Fruit fly (Drosophila melanogaster) whole organism, pupa: ENCODE measurements around the gene CG43062.

Source experiments
- CG10348 ChIP-seq: fragments of 200-800 bp; sonication (Bioruptor generic); IDR thresholded peaks from 2 replicates; pipeline ENCODE4 v1.3.6; 2022; ENCODE audit warnings: missing biosample characterization, missing genetic modification characterization
- CG12605 ChIP-seq: fragments of 200-800 bp; sonication (Bioruptor generic); IDR thresholded peaks from 2 replicates; pipeline ENCODE4 v1.3.6; 2022; ENCODE audit warnings: missing biosample characterization, missing genetic modification characterization
- CG13204 ChIP-seq: fragments of 200-800 bp; sonication (Bioruptor generic); optimal IDR thresholded peaks from 2 replicates; lab custom pipeline; 2018; ENCODE audit warnings: missing biosample characterization, mild to moderate bottlenecking, missing genetic modification characterization, moderate library complexity
- CG14655 ChIP-seq: fragments of 200-800 bp; sonication (Bioruptor generic); optimal IDR thresholded peaks from 3 replicates; lab custom pipeline; 2017; ENCODE audit warnings: mild to moderate bottlenecking, missing biosample characterization, missing genetic modification reagents, missing genetic modification characterization
- CG15710 ChIP-seq: fragments of 200-800 bp; sonication (Bioruptor generic); optimal IDR thresholded peaks from 2 replicates; lab custom pipeline; 2018; ENCODE audit warnings: missing biosample characterization, mild to moderate bottlenecking, missing genetic modification characterization, moderate library complexity
- CG17806 ChIP-seq: fragments of 200-800 bp; sonication (Bioruptor generic); optimal IDR thresholded peaks from 2 replicates; lab custom pipeline; 2018; ENCODE audit warnings: missing biosample characterization, mild to moderate bottlenecking, missing genetic modification characterization, moderate library complexity
- CG32121 ChIP-seq: fragments of 200-800 bp; sonication (Bioruptor generic); IDR thresholded peaks from 2 replicates; pipeline ENCODE4 v1.3.6; 2022; ENCODE audit warnings: missing biosample characterization, missing genetic modification characterization
- CG34367 ChIP-seq: fragments of 200-800 bp; sonication (Bioruptor generic); optimal IDR thresholded peaks from 2 replicates; lab custom pipeline; 2018; ENCODE audit warnings: missing biosample characterization, mild to moderate bottlenecking, missing genetic modification characterization
- CG4496 ChIP-seq: fragments of 200-800 bp; sonication (Bioruptor generic); IDR thresholded peaks from 3 replicates; pipeline ENCODE4 v1.3.6; 2022; ENCODE audit warnings: missing biosample characterization, missing genetic modification characterization
- CG8159 ChIP-seq: fragments of 200-800 bp; sonication (Bioruptor generic); optimal IDR thresholded peaks from 3 replicates; lab custom pipeline; 2018; ENCODE audit warnings: missing biosample characterization, mild to moderate bottlenecking, missing genetic modification characterization, moderate library complexity
- CG8301 ChIP-seq: fragments of 200-800 bp; sonication (Bioruptor generic); optimal IDR thresholded peaks from 2 replicates; lab custom pipeline; 2018; ENCODE audit warnings: missing biosample characterization, mild to moderate bottlenecking, missing genetic modification characterization
- CG9948 ChIP-seq: fragments of 200-800 bp; sonication (Bioruptor generic); optimal IDR thresholded peaks from 2 replicates; lab custom pipeline; 2018; ENCODE audit warnings: missing biosample characterization, mild to moderate bottlenecking, missing genetic modification characterization, moderate library complexity
- D1 ChIP-seq: fragments of 200-800 bp; sonication (Bioruptor generic); optimal IDR thresholded peaks from 2 replicates; lab custom pipeline; 2018; ENCODE audit warnings: missing biosample characterization, mild to moderate bottlenecking, missing genetic modification characterization, moderate library complexity
- EcR ChIP-seq: fragments of 200-800 bp; sonication (Bioruptor generic); optimal IDR thresholded peaks from 3 replicates; lab custom pipeline; 2019; ENCODE audit warnings: missing biosample characterization, missing genetic modification characterization, mild to moderate bottlenecking, moderate library complexity, missing genetic modification reagents
- Ets98B ChIP-seq: fragments of 200-800 bp; sonication (Bioruptor generic); IDR thresholded peaks from 2 replicates; pipeline ENCODE4 v1.3.6; 2022; ENCODE audit warnings: missing biosample characterization, missing genetic modification characterization
- Pif1A ChIP-seq: fragments of 200-800 bp; sonication (Bioruptor generic); optimal IDR thresholded peaks from 3 replicates; lab custom pipeline; 2016; ENCODE audit warnings: missing biosample characterization, missing genetic modification characterization
- Pif1B ChIP-seq: fragments of 200-800 bp; sonication (Bioruptor generic); optimal IDR thresholded peaks from 3 replicates; lab custom pipeline; 2016; ENCODE audit warnings: missing biosample characterization, missing genetic modification characterization
- Snoo ChIP-seq: fragments of 200-800 bp; sonication (Bioruptor generic); optimal IDR thresholded peaks from 3 replicates; lab custom pipeline; 2017; ENCODE audit warnings: missing biosample characterization, mild to moderate bottlenecking, missing genetic modification characterization, inconsistent platforms
- fd96Ca ChIP-seq: fragments of 200-800 bp; sonication (Bioruptor generic); IDR thresholded peaks from 3 replicates; pipeline ENCODE4 v1.3.6; 2022; ENCODE audit warnings: missing biosample characterization, missing genetic modification characterization
- gl ChIP-seq: fragments of 200-800 bp; sonication (Bioruptor generic); optimal IDR thresholded peaks from 2 replicates; lab custom pipeline; 2018; ENCODE audit warnings: missing biosample characterization, mild to moderate bottlenecking, missing genetic modification characterization
- rn ChIP-seq: fragments of 200-800 bp; sonication (Bioruptor generic); IDR thresholded peaks from 2 replicates; pipeline ENCODE4 v1.3.6; 2022; ENCODE audit warnings: missing biosample characterization, missing genetic modification characterization

CG43062 gene

dm6 chr3R:11763494-11764278 lies 13.6 kb downstream of the CG43062 start:
- TF ChIP-seq Pif1A (GFP tag; lab: Kevin White, UChicago), result no peak
- TF ChIP-seq EcR, result peak; percentile 38
- TF ChIP-seq CG14655, result peak; percentile 17
- TF ChIP-seq CG13204 (GFP tag; lab: Kevin White, UChicago), result peak; percentile 75
- TF ChIP-seq, all 21 proteins: peak for 3

- TF ChIP-seq Snoo (tag; lab: Kevin White, UChicago), result peak; percentile 57
- TF ChIP-seq CG17806, result no peak
- no peak for TF ChIP-seq EcR
- TF ChIP-seq CG10348, result no peak
- peak; percentile 18 for TF ChIP-seq Pif1B (GFP tag; lab: Kevin White, UChicago)
- peak; percentile 6 for TF ChIP-seq CG9948 (tag; lab: Kevin White, UChicago)
- TF ChIP-seq CG34367 (tag; lab: Kevin White, UChicago), result peak; percentile 6
- no peak for TF ChIP-seq CG4496
- TF ChIP-seq CG8301, result peak; percentile 24
- no peak for TF ChIP-seq fd96Ca (GFP tag; lab: Robert Waterston, UW)
- no peak for TF ChIP-seq D1 (tag; lab: Kevin White, UChicago)
- no peak for TF ChIP-seq Ets98B (GFP tag; lab: Robert Waterston, UW)
- TF ChIP-seq CG13204 (GFP tag; lab: Kevin White, UChicago), result peak; percentile 62
- peak; percentile 17 for TF ChIP-seq CG8159
- TF ChIP-seq rn (GFP tag; lab: Robert Waterston, UW), result no peak
- TF ChIP-seq CG12605 (GFP tag; lab: Robert Waterston, UW), result no peak
- TF ChIP-seq gl (tag; lab: Kevin White, UChicago), result peak; percentile 31
- no peak for TF ChIP-seq Pif1A (GFP tag; lab: Kevin White, UChicago)
- no peak for TF ChIP-seq CG32121 (GFP tag; lab: Robert Waterston, UW)
- peak; percentile 6 for TF ChIP-seq CG15710
- no peak for TF ChIP-seq CG14655
Observed at dm6 chr3R:11764279-11764880, 14.2 kb downstream of the CG43062 start, which contains the start of gene Lk6. TSS of gene Lk6 (minus strand) at chr3R:11764457.

- no peak for TF ChIP-seq CG14655
- no peak for TF ChIP-seq CG8159
- TF ChIP-seq Pif1B (GFP tag; lab: Kevin White, UChicago), result no peak
- no peak for TF ChIP-seq Ets98B (GFP tag; lab: Robert Waterston, UW)
- no peak for TF ChIP-seq D1 (tag; lab: Kevin White, UChicago)
- TF ChIP-seq Snoo (tag; lab: Kevin White, UChicago), result no peak
Observed at dm6 chr3R:11770733-11771132, 20.6 kb downstream of the CG43062 start.

- TF ChIP-seq CG4496, result no peak
- no peak for TF ChIP-seq gl (tag; lab: Kevin White, UChicago)
- no peak for TF ChIP-seq Pif1B (GFP tag; lab: Kevin White, UChicago)
- no peak for TF ChIP-seq CG9948 (tag; lab: Kevin White, UChicago)
- no peak for TF ChIP-seq CG14655
- TF ChIP-seq Ets98B (GFP tag; lab: Robert Waterston, UW), result no peak
- TF ChIP-seq D1 (tag; lab: Kevin White, UChicago), result no peak
- no peak for TF ChIP-seq Pif1A (GFP tag; lab: Kevin White, UChicago)
- TF ChIP-seq CG13204 (GFP tag; lab: Kevin White, UChicago), result no peak
- no peak for TF ChIP-seq EcR
- no peak for TF ChIP-seq CG17806
- no peak for TF ChIP-seq fd96Ca (GFP tag; lab: Robert Waterston, UW)
- no peak for TF ChIP-seq Snoo (tag; lab: Kevin White, UChicago)
- TF ChIP-seq CG15710, result no peak
- no peak for TF ChIP-seq CG32121 (GFP tag; lab: Robert Waterston, UW)
Observed at dm6 chr3R:11771492-11771891, 21.4 kb downstream of the CG43062 start.

dm6 chr3R:11772181-11772827 lies 22.2 kb downstream of the CG43062 start:
- no peak for TF ChIP-seq CG32121 (GFP tag; lab: Robert Waterston, UW)
- no peak for TF ChIP-seq Snoo (tag; lab: Kevin White, UChicago)
- TF ChIP-seq gl (tag; lab: Kevin White, UChicago), result no peak
- TF ChIP-seq CG8301, result no peak
- no peak for TF ChIP-seq CG17806
- TF ChIP-seq rn (GFP tag; lab: Robert Waterston, UW), result no peak
- no peak for TF ChIP-seq CG10348
- no peak for TF ChIP-seq CG14655
- no peak for TF ChIP-seq CG34367 (tag; lab: Kevin White, UChicago)
- TF ChIP-seq CG9948 (tag; lab: Kevin White, UChicago), result no peak
- no peak for TF ChIP-seq CG4496
- TF ChIP-seq Ets98B (GFP tag; lab: Robert Waterston, UW), result no peak
- no peak for TF ChIP-seq CG13204 (GFP tag; lab: Kevin White, UChicago)
- TF ChIP-seq fd96Ca (GFP tag; lab: Robert Waterston, UW), result no peak
- no peak for TF ChIP-seq EcR
